Worm (Caenorhabditis elegans): ENCODE measurements around the gene ttr-10.

ce11 chrV:7562947-7563346, 9.2 kb upstream of the ttr-10 start, which contains the start of gene F19F10.1:
- TF ChIP-seq fos-1 (tag; optimal IDR thresholded peaks at IDR 0.05), result no peak
- no peak for TF ChIP-seq lin-39 (tag; optimal IDR thresholded peaks at IDR 0.05)
- no peak for TF ChIP-seq nhr-237 (tag; optimal IDR thresholded peaks at IDR 0.05)
- TF ChIP-seq lin-13 (GFP tag; optimal IDR thresholded peaks at IDR 0.05), result no peak
- TF ChIP-seq nhr-6 (tag; optimal IDR thresholded peaks at IDR 0.05), result no peak
- no peak for TF ChIP-seq nhr-11 (tag; optimal IDR thresholded peaks at IDR 0.05)
- no peak for TF ChIP-seq nhr-21 (tag; optimal IDR thresholded peaks at IDR 0.05)
- TF ChIP-seq ztf-11 (tag; optimal IDR thresholded peaks at IDR 0.05), result no peak
- no peak for TF ChIP-seq snpc-4 (tag; optimal IDR thresholded peaks at IDR 0.05)

All from whole organism, L2 larva.